Fruit fly (Drosophila melanogaster) whole organism, prepupa: Measurements from ENCODE around the gene CG31050.

Source experiments
- Blimp-1 ChIP-seq: fragments of 200-800 bp; sonication (Bioruptor generic); optimal IDR thresholded peaks from 3 replicates; lab custom pipeline; 2017; ENCODE audit warnings: missing biosample characterization, missing genetic modification characterization, mild to moderate bottlenecking, moderate library complexity, missing genetic modification reagents
- CG11294 ChIP-seq: fragments of 200-800 bp; sonication (Bioruptor generic); IDR thresholded peaks from 2 replicates; pipeline ENCODE4 v1.3.6; 2022; ENCODE audit warnings: missing biosample characterization, missing genetic modification characterization
- CG11902 ChIP-seq: fragments of 200-800 bp; sonication (Bioruptor generic); optimal IDR thresholded peaks from 3 replicates; lab custom pipeline; 2016; ENCODE audit warnings: missing biosample characterization, missing genetic modification characterization
- CG15336 ChIP-seq: fragments of 200-800 bp; sonication (Bioruptor generic); IDR thresholded peaks from 2 replicates; pipeline ENCODE4 v1.3.6; 2022; ENCODE audit warnings: missing biosample characterization, missing genetic modification characterization
- CG1621 ChIP-seq: fragments of 200-800 bp; sonication (Bioruptor generic); optimal IDR thresholded peaks from 3 replicates; lab custom pipeline; 2018; ENCODE audit warnings: missing biosample characterization, mild to moderate bottlenecking, missing genetic modification characterization
- CG16779 ChIP-seq: fragments of 200-800 bp; sonication (Bioruptor generic); optimal IDR thresholded peaks from 3 replicates; lab custom pipeline; 2017; ENCODE audit warnings: missing biosample characterization, mild to moderate bottlenecking, missing genetic modification characterization
- CG3032 ChIP-seq: fragments of 200-800 bp; optimal IDR thresholded peaks from 2 replicates; lab custom pipeline; 2019; ENCODE audit warnings: missing biosample characterization, mild to moderate bottlenecking, missing genetic modification characterization, moderate library complexity
- CG31627 ChIP-seq: fragments of 200-800 bp; sonication (Bioruptor generic); optimal IDR thresholded peaks from 3 replicates; lab custom pipeline; 2016; ENCODE audit warnings: missing biosample characterization, missing genetic modification characterization
- CG32006 ChIP-seq: fragments of 200-800 bp; sonication (Bioruptor generic); optimal IDR thresholded peaks from 3 replicates; lab custom pipeline; 2017; ENCODE audit warnings: missing biosample characterization, mild to moderate bottlenecking, missing genetic modification characterization
- CG34406 ChIP-seq: fragments of 200-800 bp; sonication (Bioruptor generic); optimal IDR thresholded peaks from 3 replicates; lab custom pipeline; 2016; ENCODE audit warnings: missing biosample characterization, missing genetic modification characterization
- CG3919 ChIP-seq: fragments of 200-800 bp; sonication (Bioruptor generic); optimal IDR thresholded peaks from 3 replicates; lab custom pipeline; 2016; ENCODE audit warnings: missing biosample characterization, missing genetic modification characterization
- CG6163 ChIP-seq: fragments of 200-800 bp; sonication (Bioruptor generic); IDR thresholded peaks from 3 replicates; pipeline ENCODE4 v1.3.6; 2022; ENCODE audit warnings: missing biosample characterization, missing genetic modification characterization
- CG6792 ChIP-seq: fragments of 200-800 bp; sonication (Bioruptor generic); optimal IDR thresholded peaks from 3 replicates; lab custom pipeline; 2016; ENCODE audit warnings: missing biosample characterization, missing genetic modification characterization
- CG6854 ChIP-seq: fragments of 200-800 bp; sonication (Bioruptor generic); optimal IDR thresholded peaks from 2 replicates; lab custom pipeline; 2017; ENCODE audit warnings: missing biosample characterization, mild to moderate bottlenecking, missing genetic modification characterization
- CG8119 ChIP-seq: fragments of 200-800 bp; sonication (Bioruptor generic); IDR thresholded peaks from 3 replicates; pipeline ENCODE4 v1.3.6; 2022; ENCODE audit warnings: missing biosample characterization, missing genetic modification characterization
- CG8319 ChIP-seq: fragments of 200-800 bp; sonication (Bioruptor generic); optimal IDR thresholded peaks from 3 replicates; lab custom pipeline; 2016; ENCODE audit warnings: missing biosample characterization, missing genetic modification characterization
- CG8632 ChIP-seq: fragments of 200-800 bp; sonication (Bioruptor generic); optimal IDR thresholded peaks from 3 replicates; lab custom pipeline; 2016; ENCODE audit warnings: missing biosample characterization, missing genetic modification characterization
- CG9139 ChIP-seq: fragments of 200-800 bp; sonication (Bioruptor generic); optimal IDR thresholded peaks from 3 replicates; lab custom pipeline; 2017; ENCODE audit warnings: missing biosample characterization, mild to moderate bottlenecking, missing genetic modification characterization
- Eip75B ChIP-seq: fragments of 200-800 bp; sonication (Bioruptor generic); optimal IDR thresholded peaks from 3 replicates; lab custom pipeline; 2016; ENCODE audit warnings: missing biosample characterization, missing genetic modification characterization
- Eip78C ChIP-seq: fragments of 200-800 bp; sonication (Bioruptor generic); peaks from one replicate; lab custom pipeline; 2016; ENCODE audit warnings: missing biosample characterization, missing genetic modification characterization
- Ets21C ChIP-seq: fragments of 200-800 bp; sonication (Bioruptor generic); optimal IDR thresholded peaks from 3 replicates; lab custom pipeline; 2016; ENCODE audit warnings: missing biosample characterization, missing genetic modification characterization
- Ets96B ChIP-seq: fragments of 200-800 bp; optimal IDR thresholded peaks from 2 replicates; lab custom pipeline; 2019; ENCODE audit warnings: missing biosample characterization, mild to moderate bottlenecking, missing genetic modification characterization, moderate library complexity
- Lpt ChIP-seq: fragments of 200-800 bp; sonication (Bioruptor generic); optimal IDR thresholded peaks from 3 replicates; lab custom pipeline; 2016; ENCODE audit warnings: missing biosample characterization, missing genetic modification characterization
- Met ChIP-seq: fragments of 200-800 bp; sonication (Bioruptor generic); optimal IDR thresholded peaks from 3 replicates; lab custom pipeline; 2016; ENCODE audit warnings: missing biosample characterization, missing genetic modification characterization
- OdsH ChIP-seq: fragments of 200-800 bp; sonication (Bioruptor generic); optimal IDR thresholded peaks from 3 replicates; lab custom pipeline; 2016; ENCODE audit warnings: missing biosample characterization, missing genetic modification characterization
- Smox ChIP-seq: fragments of 200-800 bp; sonication (Bioruptor generic); optimal IDR thresholded peaks from 3 replicates; lab custom pipeline; 2016; ENCODE audit warnings: missing biosample characterization, missing genetic modification characterization
- Sox14 ChIP-seq: fragments of 200-800 bp; sonication (Bioruptor generic); optimal IDR thresholded peaks from 3 replicates; lab custom pipeline; 2016; ENCODE audit warnings: missing biosample characterization, missing genetic modification characterization
- Sox15 ChIP-seq: fragments of 200-800 bp; sonication (Bioruptor generic); optimal IDR thresholded peaks from 3 replicates; lab custom pipeline; 2016; ENCODE audit warnings: missing biosample characterization, missing genetic modification characterization
- achi ChIP-seq: fragments of 200-800 bp; sonication (Bioruptor generic); optimal IDR thresholded peaks from 3 replicates; lab custom pipeline; 2016; ENCODE audit warnings: missing biosample characterization, missing genetic modification characterization
- dsx ChIP-seq: fragments of 200-800 bp; optimal IDR thresholded peaks from 3 replicates; lab custom pipeline; 2019; ENCODE audit warnings: missing biosample characterization, mild to moderate bottlenecking, missing genetic modification characterization, moderate library complexity; ENCODE audit not compliant: poor library complexity, severe bottlenecking
- esn ChIP-seq: fragments of 200-800 bp; sonication (Bioruptor generic); optimal IDR thresholded peaks from 2 replicates; lab custom pipeline; 2016; ENCODE audit warnings: missing biosample characterization, mild to moderate bottlenecking, missing genetic modification characterization, moderate library complexity
- fd59A ChIP-seq: fragments of 200-800 bp; sonication (Bioruptor generic); optimal IDR thresholded peaks from 2 replicates; lab custom pipeline; 2017; ENCODE audit warnings: missing biosample characterization, mild to moderate bottlenecking, missing genetic modification characterization, missing genetic modification reagents
- fkh ChIP-seq: fragments of 200-800 bp; sonication (Bioruptor generic); optimal IDR thresholded peaks from 3 replicates; lab custom pipeline; 2017; ENCODE audit warnings: missing biosample characterization, mild to moderate bottlenecking, missing genetic modification characterization, moderate library complexity
- net ChIP-seq: fragments of 200-800 bp; sonication (Bioruptor generic); optimal IDR thresholded peaks from 3 replicates; lab custom pipeline; 2016; ENCODE audit warnings: missing biosample characterization, missing genetic modification characterization
- ss ChIP-seq, 2 experiments: fragments of 200-800 bp; sonication (Bioruptor generic); optimal IDR thresholded peaks; 2 replicates in 1 of 2; 3 replicates in 1 of 2; lab custom pipeline; 2017 to 2018; ENCODE audit warnings: mild to moderate bottlenecking in 2 of 2, missing biosample characterization in 2 of 2, missing genetic modification characterization in 2 of 2, moderate library complexity in 1 of 2
- svp ChIP-seq: fragments of 200-800 bp; sonication (Bioruptor generic); peaks from one replicate; lab custom pipeline; 2016; ENCODE audit warnings: missing biosample characterization, missing genetic modification characterization
- topi ChIP-seq: fragments of 200-800 bp; sonication (Bioruptor generic); optimal IDR thresholded peaks from 3 replicates; lab custom pipeline; 2016; ENCODE audit warnings: missing biosample characterization, missing genetic modification characterization

Gene CG31050

dm6 chr3R:28679583-28679982 lies 29.3 kb upstream of the CG31050 start:
- TF ChIP-seq CG6854 (GFP tag; lab: Kevin White, UChicago) (peak; percentile 14), CG31627 (GFP tag; lab: Kevin White, UChicago) (no peak), CG11902 (GFP tag; lab: Kevin White, UChicago) (no peak), achi (no peak), CG3032 (tag; lab: Kevin White, UChicago) (no peak), Ets21C (GFP tag; lab: Kevin White, UChicago) (no peak), Blimp-1 (GFP tag; lab: Kevin White, UChicago) (peak; percentile 88), Lpt (GFP tag; lab: Kevin White, UChicago) (no peak), CG8119 (no peak), ss (GFP tag; optimal IDR thresholded peaks at IDR 0.05; lab: Kevin White, UChicago) (peak in 1 of 2 experiments; percentile 62), Eip78C (GFP tag; lab: Kevin White, UChicago) (peak; percentile 34), svp (GFP tag; lab: Kevin White, UChicago) (no peak), dsx (GFP tag; lab: Kevin White, UChicago) (no peak)

- peak; percentile 62 for TF ChIP-seq svp (GFP tag; lab: Kevin White, UChicago)
- TF ChIP-seq Met (GFP tag; lab: Kevin White, UChicago) = peak; percentile 34
- TF ChIP-seq OdsH (GFP tag; lab: Kevin White, UChicago) = peak; percentile 20
- peak; percentile 29 for TF ChIP-seq esn (GFP tag; lab: Kevin White, UChicago)
- peak; percentile 11 for TF ChIP-seq net (GFP tag; lab: Kevin White, UChicago)
- TF ChIP-seq CG11294 (GFP tag; lab: Robert Waterston, UW) = no peak
- TF ChIP-seq CG34406 (GFP tag; lab: Kevin White, UChicago) = no peak
- no peak for TF ChIP-seq fd59A (GFP tag; lab: Kevin White, UChicago)
- no peak for TF ChIP-seq Sox14
- peak; percentile 50; the same call in 1 of the 3 replicates for TF ChIP-seq CG8119
- TF ChIP-seq CG8319 = no peak
- TF ChIP-seq CG3919 (GFP tag; lab: Kevin White, UChicago) = peak; percentile 2
- peak; percentile 27 for TF ChIP-seq Smox (GFP tag; lab: Kevin White, UChicago)
- TF ChIP-seq Eip75B = peak; percentile 23
- no peak for TF ChIP-seq CG15336 (GFP tag; lab: Robert Waterston, UW)
- no peak for TF ChIP-seq CG1621 (tag; lab: Kevin White, UChicago)
- TF ChIP-seq CG8632 (GFP tag; lab: Kevin White, UChicago) = no peak
- TF ChIP-seq CG32006 (GFP tag; lab: Kevin White, UChicago) = peak; percentile 20
- TF ChIP-seq CG9139 (GFP tag; lab: Kevin White, UChicago) = no peak
- no peak for TF ChIP-seq CG16779 (tag; lab: Kevin White, UChicago)
- TF ChIP-seq Sox15 (GFP tag; lab: Kevin White, UChicago) = no peak
- no peak for TF ChIP-seq CG6854 (GFP tag; lab: Kevin White, UChicago)
- no peak for TF ChIP-seq dsx (GFP tag; lab: Kevin White, UChicago)
- TF ChIP-seq CG31627 (GFP tag; lab: Kevin White, UChicago) = no peak
- no peak for TF ChIP-seq CG6792 (GFP tag; lab: Kevin White, UChicago)
- TF ChIP-seq Ets96B (tag; lab: Kevin White, UChicago) = peak; percentile 2
- TF ChIP-seq Lpt (GFP tag; lab: Kevin White, UChicago) = no peak
- peak; percentile 8 for TF ChIP-seq topi (GFP tag; lab: Kevin White, UChicago)
- peak; percentile 38 for TF ChIP-seq CG3032 (tag; lab: Kevin White, UChicago)
- peak; percentile 87 for TF ChIP-seq Eip78C (GFP tag; lab: Kevin White, UChicago)
These were observed 27.4 kb upstream of the CG31050 start for dm6 chr3R:28677527-28678134.

dm6 chr3R:28676870-28677526 lies 26.7 kb upstream of the CG31050 start:
- 0 out of 3 replicates have a peak, but pooled peaks have one; percentile 26 for TF ChIP-seq CG6163 (GFP tag; lab: Robert Waterston, UW)
- TF ChIP-seq fkh (GFP tag; lab: Kevin White, UChicago) = no peak
- no peak for TF ChIP-seq CG9139 (GFP tag; lab: Kevin White, UChicago)
